Fruit fly (Drosophila melanogaster) whole organism, embryonic: Measurements from ENCODE around the gene OS9.
A peak's percentile ranks its signal among the peaks of the same experiment; 100 is the strongest.

Source experiments
- Atf3 ChIP-seq: fragments of 200-800 bp; sonication (Bioruptor generic); optimal IDR thresholded peaks from 3 replicates; lab custom pipeline; 2016; ENCODE audit warnings: missing biosample characterization, missing genetic modification characterization
- CG10209 ChIP-seq: fragments of 200-800 bp; sonication (Bioruptor generic); optimal IDR thresholded peaks from 3 replicates; lab custom pipeline; 2017; ENCODE audit warnings: missing biosample characterization, mild to moderate bottlenecking, missing genetic modification characterization, missing genetic modification reagents
- CG14860 ChIP-seq: fragments of 200-800 bp; sonication (Bioruptor generic); IDR thresholded peaks from 3 replicates; pipeline ENCODE4 v1.3.6; 2022; ENCODE audit warnings: missing biosample characterization, missing genetic modification characterization; ENCODE audit not compliant: partially characterized antibody
- CG1647 ChIP-seq: fragments of 200-800 bp; sonication (Bioruptor generic); optimal IDR thresholded peaks from 3 replicates; lab custom pipeline; 2016; ENCODE audit warnings: missing biosample characterization, missing genetic modification characterization
- CG17802 ChIP-seq: fragments of 200-800 bp; sonication (Bioruptor generic); optimal IDR thresholded peaks from 2 replicates; lab custom pipeline; 2018; ENCODE audit warnings: missing biosample characterization, mild to moderate bottlenecking, missing genetic modification characterization, moderate library complexity
- CG2116 ChIP-seq: fragments of 200-800 bp; sonication (Bioruptor generic); optimal IDR thresholded peaks from 3 replicates; lab custom pipeline; 2018; ENCODE audit warnings: missing biosample characterization, mild to moderate bottlenecking, missing genetic modification characterization
- CG3281 ChIP-seq: fragments of 200-800 bp; sonication (Bioruptor generic); optimal IDR thresholded peaks from 3 replicates; lab custom pipeline; 2017; ENCODE audit warnings: missing biosample characterization, mild to moderate bottlenecking, missing genetic modification characterization
- CG33557 ChIP-seq: fragments of 200-800 bp; sonication (Bioruptor generic); optimal IDR thresholded peaks from 2 replicates; lab custom pipeline; 2019; ENCODE audit warnings: missing biosample characterization, mild to moderate bottlenecking, missing genetic modification characterization, moderate library complexity
- CG34376 ChIP-seq: fragments of 200-800 bp; sonication (Bioruptor generic); optimal IDR thresholded peaks from 2 replicates; lab custom pipeline; 2018; ENCODE audit warnings: missing biosample characterization, mild to moderate bottlenecking, missing genetic modification characterization
- CG3726 ChIP-seq: fragments of 200-800 bp; sonication (Bioruptor generic); IDR thresholded peaks from 3 replicates; pipeline ENCODE4, ENCODE4 v1.3.6; 2022; ENCODE audit warnings: missing biosample characterization, missing genetic modification characterization
- CG3838 ChIP-seq: fragments of 200-800 bp; sonication (Bioruptor generic); optimal IDR thresholded peaks from 3 replicates; lab custom pipeline; 2016; ENCODE audit warnings: missing biosample characterization, missing genetic modification characterization
- CG4404 ChIP-seq: fragments of 200-800 bp; sonication (Bioruptor generic); IDR thresholded peaks from 2 replicates; pipeline ENCODE4 v1.3.6; 2022; ENCODE audit warnings: missing biosample characterization, missing genetic modification characterization
- CG6854 ChIP-seq: fragments of 200-800 bp; sonication (Bioruptor generic); optimal IDR thresholded peaks from 3 replicates; lab custom pipeline; 2017; ENCODE audit warnings: missing biosample characterization, mild to moderate bottlenecking, missing genetic modification characterization
- CG8290 ChIP-seq, 3 experiments: fragments of 200-800 bp; sonication (Bioruptor generic); optimal IDR thresholded peaks; 2 replicates each; lab custom pipeline; 2016 to 2019; ENCODE audit warnings: missing biosample characterization in 3 of 3, missing genetic modification characterization in 3 of 3, mild to moderate bottlenecking in 2 of 3, moderate library complexity in 1 of 3
- CG9797 ChIP-seq: fragments of 200-800 bp; sonication (Bioruptor generic); optimal IDR thresholded peaks from 3 replicates; lab custom pipeline; 2018; ENCODE audit warnings: missing biosample characterization, mild to moderate bottlenecking, missing genetic modification characterization
- Camta ChIP-seq: fragments of 200-800 bp; sonication (Bioruptor generic); optimal IDR thresholded peaks from 2 replicates; lab custom pipeline; 2016; ENCODE audit warnings: missing biosample characterization, missing genetic modification characterization
- Hr51 ChIP-seq, 2 experiments: fragments of 200-800 bp; sonication (Bioruptor generic); optimal IDR thresholded peaks; 2 replicates in 1 of 2; 3 replicates in 1 of 2; lab custom pipeline; 2016 to 2018; ENCODE audit warnings: missing biosample characterization in 2 of 2, missing genetic modification characterization in 2 of 2, mild to moderate bottlenecking in 1 of 2, moderate library complexity in 1 of 2
- MTF-1 ChIP-seq: fragments of 200-800 bp; sonication (Bioruptor generic); optimal IDR thresholded peaks from 2 replicates; lab custom pipeline; 2018; ENCODE audit warnings: missing biosample characterization, mild to moderate bottlenecking, missing genetic modification characterization, borderline replicate concordance
- Nf-YB ChIP-seq: fragments of 200-800 bp; sonication (Bioruptor generic); optimal IDR thresholded peaks from 3 replicates; lab custom pipeline; 2019; ENCODE audit warnings: missing biosample characterization, mild to moderate bottlenecking, missing genetic modification characterization, moderate library complexity
- Oaz ChIP-seq: fragments of 200-800 bp; sonication (Bioruptor generic); IDR thresholded peaks from 2 replicates; pipeline ENCODE4 v1.3.6; 2022; ENCODE audit warnings: missing biosample characterization, missing genetic modification characterization
- caup ChIP-seq: fragments of 200-800 bp; sonication (Bioruptor generic); optimal IDR thresholded peaks from 3 replicates; lab custom pipeline; 2017; ENCODE audit warnings: missing biosample characterization, mild to moderate bottlenecking, missing genetic modification characterization, moderate library complexity; ENCODE audit not compliant: severe bottlenecking
- chn ChIP-seq: fragments of 200-800 bp; sonication (Bioruptor generic); optimal IDR thresholded peaks from 2 replicates; lab custom pipeline; 2016; ENCODE audit warnings: missing biosample characterization, missing genetic modification characterization
- croc ChIP-seq: fragments of 200-800 bp; sonication (Bioruptor generic); conservative IDR thresholded peaks from 3 replicates; pipeline ENCODE4 v1.3.6; 2022; ENCODE audit warnings: missing biosample characterization, missing genetic modification characterization
- crp ChIP-seq, 2 experiments: fragments of 200-800 bp; sonication (Bioruptor generic); optimal IDR thresholded peaks; 2 replicates in 1 of 2; 3 replicates in 1 of 2; lab custom pipeline; 2017; ENCODE audit warnings: missing biosample characterization in 2 of 2, missing genetic modification characterization in 2 of 2, mild to moderate bottlenecking in 1 of 2, moderate library complexity in 1 of 2
- dysf ChIP-seq: fragments of 200-800 bp; sonication (Bioruptor generic); IDR thresholded peaks from 3 replicates; pipeline ENCODE4 v1.3.6; 2022; ENCODE audit warnings: missing biosample characterization, missing genetic modification characterization
- emc ChIP-seq: fragments of 200-800 bp; sonication (Bioruptor generic); optimal IDR thresholded peaks from 2 replicates; lab custom pipeline; 2016; ENCODE audit warnings: missing biosample characterization, missing genetic modification characterization
- eyg ChIP-seq: fragments of 200-800 bp; sonication (Bioruptor generic); optimal IDR thresholded peaks from 3 replicates; lab custom pipeline; 2016; ENCODE audit warnings: missing biosample characterization, missing genetic modification characterization
- gsb-n ChIP-seq: fragments of 200-800 bp; sonication (Bioruptor generic); optimal IDR thresholded peaks from 3 replicates; lab custom pipeline; 2018; ENCODE audit warnings: missing biosample characterization, mild to moderate bottlenecking, missing genetic modification characterization
- hb ChIP-seq: fragments of 200-800 bp; sonication (Bioruptor generic); IDR thresholded peaks from 3 replicates; pipeline ENCODE4 v1.3.6; 2022; ENCODE audit warnings: missing biosample characterization, missing genetic modification characterization; ENCODE audit not compliant: partially characterized antibody
- her ChIP-seq: fragments of 200-800 bp; sonication (Bioruptor generic); optimal IDR thresholded peaks from 2 replicates; lab custom pipeline; 2016; ENCODE audit warnings: missing biosample characterization, missing genetic modification characterization
- kay ChIP-seq: fragments of 200-800 bp; sonication (Bioruptor generic); optimal IDR thresholded peaks from 2 replicates; lab custom pipeline; 2016; ENCODE audit warnings: missing biosample characterization, missing genetic modification characterization
- lab ChIP-seq: fragments of 200-800 bp; sonication (Bioruptor generic); optimal IDR thresholded peaks from 3 replicates; lab custom pipeline; 2017; ENCODE audit warnings: missing biosample characterization, missing genetic modification characterization, mild to moderate bottlenecking, moderate library complexity, missing genetic modification reagents
- luna ChIP-seq: fragments of 200-800 bp; sonication (Bioruptor generic); optimal IDR thresholded peaks from 2 replicates; lab custom pipeline; 2016; ENCODE audit warnings: missing biosample characterization, missing genetic modification characterization
- mam ChIP-seq: fragments of 200-800 bp; sonication (Bioruptor generic); optimal IDR thresholded peaks from 3 replicates; lab custom pipeline; 2016; ENCODE audit warnings: missing biosample characterization, missing genetic modification characterization
- nerfin-2 ChIP-seq: fragments of 200-800 bp; sonication (Bioruptor generic); IDR thresholded peaks from 2 replicates; pipeline ENCODE4 v1.3.6; 2022; ENCODE audit warnings: missing biosample characterization, missing genetic modification characterization; ENCODE audit not compliant: partially characterized antibody
- nmo ChIP-seq: fragments of 200-800 bp; sonication (Bioruptor generic); optimal IDR thresholded peaks from 2 replicates; lab custom pipeline; 2018; ENCODE audit warnings: missing biosample characterization, mild to moderate bottlenecking, missing genetic modification characterization, moderate library complexity
- prd ChIP-seq, 3 experiments: fragments of >200 bp in 2 of 3; fragments of 200-800 bp in 1 of 3; sonication (Bioruptor generic) in 1 of 3; optimal IDR thresholded peaks in 2 of 3; IDR thresholded peaks in 1 of 3; 2 replicates in 2 of 3; 3 replicates in 1 of 3; pipeline versions ENCODE4 v1.3.6 to Lab custom; 2017 to 2022; ENCODE audit warnings: missing biosample characterization in 1 of 3, missing genetic modification characterization in 1 of 3
- sc ChIP-seq, 3 experiments: fragments of >200 bp in 2 of 3; fragments of 200-800 bp in 1 of 3; sonication (Bioruptor generic) in 1 of 3; optimal IDR thresholded peaks; 2 replicates in 2 of 3; 3 replicates in 1 of 3; lab custom pipeline; 2017; ENCODE audit warnings: mild to moderate bottlenecking in 1 of 3, missing biosample characterization in 1 of 3, missing genetic modification characterization in 1 of 3, missing genetic modification reagents in 1 of 3
- scrt ChIP-seq: fragments of 200-800 bp; sonication (Bioruptor generic); optimal IDR thresholded peaks from 2 replicates; lab custom pipeline; 2018; ENCODE audit warnings: missing biosample characterization, mild to moderate bottlenecking, missing genetic modification characterization, moderate library complexity
- sens-2 ChIP-seq: fragments of 200-800 bp; sonication (Bioruptor generic); IDR thresholded peaks from 2 replicates; pipeline ENCODE4 v1.3.6; 2022; ENCODE audit warnings: missing biosample characterization, missing genetic modification characterization
- sqz ChIP-seq: fragments of 200-800 bp; sonication (Bioruptor generic); optimal IDR thresholded peaks from 3 replicates; lab custom pipeline; 2018; ENCODE audit warnings: missing biosample characterization, mild to moderate bottlenecking, missing genetic modification characterization
- stc ChIP-seq: fragments of 200-800 bp; sonication (Bioruptor generic); IDR thresholded peaks from 2 replicates; pipeline ENCODE4 v1.3.6; 2022; ENCODE audit warnings: missing biosample characterization, missing genetic modification characterization
- tin ChIP-seq: fragments of 200-800 bp; sonication (Bioruptor generic); optimal IDR thresholded peaks from 3 replicates; lab custom pipeline; 2016; ENCODE audit warnings: missing biosample characterization, missing genetic modification characterization
- trem ChIP-seq: fragments of 200-800 bp; optimal IDR thresholded peaks from 3 replicates; lab custom pipeline; 2019; ENCODE audit warnings: missing biosample characterization, mild to moderate bottlenecking, missing genetic modification characterization, moderate library complexity
- vnd ChIP-seq: fragments of 200-800 bp; sonication (Bioruptor generic); IDR thresholded peaks from 3 replicates; pipeline ENCODE4 v1.3.6; 2022; ENCODE audit warnings: missing biosample characterization, missing genetic modification characterization; ENCODE audit not compliant: partially characterized antibody
- wek ChIP-seq: fragments of 200-800 bp; sonication (Bioruptor generic); optimal IDR thresholded peaks from 3 replicates; lab custom pipeline; 2018; ENCODE audit warnings: missing biosample characterization, mild to moderate bottlenecking, missing genetic modification characterization, moderate library complexity
- yki ChIP-seq: fragments of >200 bp; optimal IDR thresholded peaks from 3 replicates; lab custom pipeline; 2018

OS9 gene

DNA sequence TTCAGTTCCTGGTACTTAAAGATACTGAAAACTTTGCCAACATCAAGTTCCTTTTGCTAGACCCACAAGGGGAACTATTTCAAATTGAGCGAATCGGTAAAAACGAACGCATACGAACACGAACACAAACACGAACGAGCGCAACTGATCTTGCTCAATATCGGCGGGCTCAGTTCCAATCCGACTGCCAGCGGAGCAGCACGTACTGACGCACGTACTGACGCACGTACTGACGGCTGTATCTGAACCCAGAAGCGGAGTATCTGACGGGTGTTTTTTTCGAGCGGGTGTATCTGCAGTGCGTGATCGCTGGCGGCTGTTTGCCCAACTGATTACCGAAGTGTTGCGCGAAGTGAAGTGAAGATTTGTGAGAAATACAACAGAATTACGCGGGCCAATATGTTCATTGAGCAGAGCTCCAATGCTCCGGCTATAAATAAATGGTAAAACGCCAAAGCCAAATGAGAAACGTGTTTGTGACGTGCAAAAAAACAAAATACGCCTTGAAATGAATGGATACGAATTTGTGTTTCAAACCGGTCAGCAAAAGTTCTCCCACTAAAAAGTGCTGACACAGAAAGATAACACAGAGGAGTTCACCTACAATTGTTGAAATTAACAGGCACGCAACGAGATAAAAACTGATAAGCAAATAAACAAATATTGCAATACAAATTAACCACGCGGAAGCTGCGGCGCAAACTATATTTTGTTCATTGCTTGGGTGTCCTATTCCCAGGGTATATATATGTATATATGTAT lies 31.0 kb downstream of the OS9 start (continued):
- TF ChIP-seq vnd (GFP tag; lab: Robert Waterston, UW) (no peak), kay (GFP tag; lab: Kevin White, UChicago) (no peak), CG3281 (GFP tag; lab: Kevin White, UChicago) (peak; percentile 11), luna (no peak), CG10209 (GFP tag; lab: Kevin White, UChicago) (peak; percentile 46), Oaz (GFP tag; lab: Robert Waterston, UW) (no peak), trem (tag; lab: Kevin White, UChicago) (peak; percentile 14), emc (GFP tag; lab: Kevin White, UChicago) (no peak), prd (optimal IDR thresholded peaks at IDR 0.05; lab: Kevin White, UChicago) (no peak), prd (GFP tag; IDR thresholded peaks at IDR 0.05; lab: Robert Waterston, UW) (no peak), tin (GFP tag; lab: Kevin White, UChicago) (no peak), Hr51 (GFP tag; optimal IDR thresholded peaks at IDR 0.05; lab: Kevin White, UChicago) (no peak), eyg (GFP tag; lab: Kevin White, UChicago) (no peak), wek (GFP tag; lab: Kevin White, UChicago) (peak; percentile 41), her (GFP tag; lab: Kevin White, UChicago) (peak; percentile 39), Nf-YB (GFP tag; lab: Kevin White, UChicago) (peak; percentile 11), nerfin-2 (GFP tag; lab: Robert Waterston, UW) (no peak), sc (optimal IDR thresholded peaks at IDR 0.05; lab: Kevin White, UChicago) (no peak), sc (GFP tag; optimal IDR thresholded peaks at IDR 0.05; lab: Kevin White, UChicago) (no peak), croc (GFP tag; lab: Robert Waterston, UW) (no peak), Atf3 (GFP tag; lab: Kevin White, UChicago) (no peak), dysf (GFP tag; lab: Robert Waterston, UW) (no peak), chn (GFP tag; lab: Kevin White, UChicago) (no peak), nmo (GFP tag; lab: Kevin White, UChicago) (no peak), sens-2 (GFP tag; lab: Robert Waterston, UW) (no peak), CG33557 (no peak), sqz (no peak), scrt (GFP tag; lab: Kevin White, UChicago) (peak; percentile 16), hb (GFP tag; lab: Robert Waterston, UW) (no peak), CG3726 (GFP tag; lab: Robert Waterston, UW) (no peak), CG4404 (no peak), CG34376 (GFP tag; lab: Kevin White, UChicago) (peak; percentile 43), CG8290 (GFP tag; optimal IDR thresholded peaks at IDR 0.05; lab: Kevin White, UChicago) (no peak), CG8290 (tag; optimal IDR thresholded peaks at IDR 0.05; lab: Kevin White, UChicago) (peak; percentile 13 to 87), stc (no peak; the same call in 1 of the 2 replicates), yki (lab: Kevin White, UChicago) (no peak), gsb-n (no peak), CG17802 (tag; lab: Kevin White, UChicago) (no peak), mam (GFP tag; lab: Kevin White, UChicago) (no peak), CG2116 (GFP tag; lab: Kevin White, UChicago) (no peak), CG1647 (GFP tag; lab: Kevin White, UChicago) (no peak), lab (peak; percentile 65), CG9797 (GFP tag; lab: Kevin White, UChicago) (no peak), CG3838 (GFP tag; lab: Kevin White, UChicago) (no peak), CG6854 (GFP tag; lab: Kevin White, UChicago) (peak; percentile 40), MTF-1 (GFP tag; lab: Kevin White, UChicago) (no peak), Camta (GFP tag; lab: Kevin White, UChicago) (no peak), caup (GFP tag; lab: Kevin White, UChicago) (peak; percentile 29), CG14860 (GFP tag; lab: Robert Waterston, UW) (0 out of 3 replicates have a peak, but pooled peaks have one; percentile 24), crp (GFP tag; optimal IDR thresholded peaks at IDR 0.05; lab: Kevin White, UChicago) (no peak)
